In the genomic region with DNA sequence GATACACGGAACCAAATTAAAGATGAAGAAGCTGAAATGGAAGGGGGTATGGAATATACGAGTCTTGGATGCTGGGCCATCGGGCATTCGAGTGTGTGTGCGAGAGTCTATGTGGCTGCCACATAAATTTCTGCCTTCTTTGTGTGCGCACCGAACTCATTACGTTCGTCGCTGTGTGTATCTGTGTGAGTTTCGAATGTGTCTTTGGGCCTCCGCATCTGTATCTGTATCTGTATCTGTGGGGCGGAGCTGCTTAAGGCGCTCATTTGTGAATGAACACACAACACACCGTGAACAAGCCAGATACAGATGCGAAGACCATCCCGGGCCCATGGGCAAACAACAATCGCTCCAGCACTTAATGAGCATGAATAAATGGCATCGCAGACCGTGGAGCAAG, we compare ENCODE assay signal across 2 fruit fly cellular contexts.
A peak's percentile ranks its signal among the peaks of the same experiment; 100 is the strongest.
TF ChIP-seq lines count a peak whose summit lies in the region.

No protein-coding gene starts in this region.

- TF ChIP-seq CTCF in whole organism, embryonic (GFP tag; optimal IDR thresholded peaks at IDR 0.05; lab: Kevin White, UChicago): no peak

TF ChIP-seq in whole organism, 6 proteins besides CTCF, POLR2A, EP300 and RAD21:
- TF ChIP-seq Dll (optimal IDR thresholded peaks at IDR 0.05; lab: Kevin White, UChicago): peak; percentile 38
- no peak for TF ChIP-seq psq (optimal IDR thresholded peaks at IDR 0.05; lab: Kevin White, UChicago)

TF ChIP-seq in whole organism, embryonic, 481 proteins besides CTCF, POLR2A, EP300 and RAD21:
- TF ChIP-seq CG1602 (GFP tag; optimal IDR thresholded peaks at IDR 0.05; lab: Kevin White, UChicago) (no peak), CG2712 (tag; optimal IDR thresholded peaks at IDR 0.05; lab: Kevin White, UChicago) (peak; percentile 93), CG6813 (GFP tag; optimal IDR thresholded peaks at IDR 0.05; lab: Kevin White, UChicago) (no peak), vvl (GFP tag; IDR thresholded peaks at IDR 0.05; lab: Robert Waterston, UW) (0 out of 2 replicates have a peak, but pooled peaks have one; percentile 17), Hr3 (GFP tag; optimal IDR thresholded peaks at IDR 0.05; lab: Kevin White, UChicago) (no peak), CG10979 (tag; optimal IDR thresholded peaks at IDR 0.05; lab: Kevin White, UChicago) (no peak), CG12769 (tag; optimal IDR thresholded peaks at IDR 0.05; lab: Kevin White, UChicago) (peak; percentile 53), Nf-YC (tag; optimal IDR thresholded peaks at IDR 0.05; lab: Kevin White, UChicago) (peak; percentile 84), CG10321 (GFP tag; IDR thresholded peaks at IDR 0.05; lab: Robert Waterston, UW) (peak; percentile 14; the same call in 1 of the 2 replicates), chinmo (GFP tag; IDR thresholded peaks at IDR 0.05; lab: Robert Waterston, UW; ENCODE audit: partially characterized antibody) (0 out of 4 replicates have a peak, but pooled peaks have one; percentile 58), CG15269 (tag; optimal IDR thresholded peaks at IDR 0.05; lab: Kevin White, UChicago) (no peak), salm (tag; optimal IDR thresholded peaks at IDR 0.05; lab: Kevin White, UChicago) (no peak), Doc2 (GFP tag; IDR thresholded peaks at IDR 0.05; lab: Robert Waterston, UW) (no peak), ttk (GFP tag; IDR thresholded peaks at IDR 0.05; lab: Robert Waterston, UW) (0 out of 2 replicates have a peak, but pooled peaks have one; percentile 11), abd-A (tag; optimal IDR thresholded peaks at IDR 0.05; lab: Kevin White, UChicago) (peak; percentile 74), sd (tag; optimal IDR thresholded peaks at IDR 0.05; lab: Kevin White, UChicago) (peak; percentile 2), luna (GFP tag; optimal IDR thresholded peaks at IDR 0.05; lab: Kevin White, UChicago) (no peak), tup (GFP tag; optimal IDR thresholded peaks at IDR 0.05; lab: Kevin White, UChicago) (no peak), CG14965 (GFP tag; optimal IDR thresholded peaks at IDR 0.05; lab: Kevin White, UChicago; ENCODE audit: borderline replicate concordance) (no peak), corto (GFP tag; optimal IDR thresholded peaks at IDR 0.05; lab: Kevin White, UChicago) (no peak), CG3726 (GFP tag; IDR thresholded peaks at IDR 0.05; lab: Robert Waterston, UW) (0 out of 3 replicates have a peak, but pooled peaks have one; percentile 29), Atf3 (GFP tag; optimal IDR thresholded peaks at IDR 0.05; lab: Kevin White, UChicago) (no peak), CG14667 (GFP tag; IDR thresholded peaks at IDR 0.05; lab: Robert Waterston, UW) (no peak), pros (GFP tag; optimal IDR thresholded peaks at IDR 0.05; lab: Kevin White, UChicago) (peak; percentile 73), twi (tag; optimal IDR thresholded peaks at IDR 0.05; lab: Kevin White, UChicago) (peak; percentile 41), cg (GFP tag; optimal IDR thresholded peaks at IDR 0.05; lab: Kevin White, UChicago) (peak; percentile 96), CG7963 (GFP tag; IDR thresholded peaks at IDR 0.05; lab: Robert Waterston, UW; ENCODE audit: partially characterized antibody) (no peak), trh (GFP tag; optimal IDR thresholded peaks at IDR 0.05; lab: Kevin White, UChicago) (no peak), ind (GFP tag; optimal IDR thresholded peaks at IDR 0.05; lab: Kevin White, UChicago) (no peak), Spps (tag; optimal IDR thresholded peaks at IDR 0.05; lab: Kevin White, UChicago) (no peak), CG6654 (GFP tag; optimal IDR thresholded peaks at IDR 0.05; lab: Kevin White, UChicago) (no peak), Awh (GFP tag; IDR thresholded peaks at IDR 0.05; lab: Robert Waterston, UW) (0 out of 2 replicates have a peak, but pooled peaks have one; percentile 28), tx (GFP tag; optimal IDR thresholded peaks at IDR 0.05; lab: Kevin White, UChicago) (no peak), Deaf1 (tag; optimal IDR thresholded peaks at IDR 0.05; lab: Kevin White, UChicago) (peak; percentile 57), CG13894 (tag; optimal IDR thresholded peaks at IDR 0.05; lab: Kevin White, UChicago) (no peak), CG11398 (GFP tag; optimal IDR thresholded peaks at IDR 0.05; lab: Kevin White, UChicago) (no peak), CG8388 (GFP tag; optimal IDR thresholded peaks at IDR 0.05; lab: Kevin White, UChicago) (no peak), NFAT (GFP tag; IDR thresholded peaks at IDR 0.05; lab: Robert Waterston, UW) (0 out of 2 replicates have a peak, but pooled peaks have one; percentile 10), kni (GFP tag; optimal IDR thresholded peaks at IDR 0.05; lab: Kevin White, UChicago) (peak; percentile 78), CG30020 (tag; optimal IDR thresholded peaks at IDR 0.05; lab: Kevin White, UChicago) (no peak), Nf-YB (GFP tag; optimal IDR thresholded peaks at IDR 0.05; lab: Kevin White, UChicago) (peak; percentile 89), CG6175 (GFP tag; IDR thresholded peaks at IDR 0.05; lab: Robert Waterston, UW) (peak; percentile 94), klu (GFP tag; IDR thresholded peaks at IDR 0.05; lab: Robert Waterston, UW) (no peak), Stat92E (GFP tag; optimal IDR thresholded peaks at IDR 0.05; lab: Kevin White, UChicago) (no peak), nerfin-2 (GFP tag; IDR thresholded peaks at IDR 0.05; lab: Robert Waterston, UW; ENCODE audit: partially characterized antibody) (0 out of 2 replicates have a peak, but pooled peaks have one; percentile 4), z (GFP tag; IDR thresholded peaks at IDR 0.05; lab: Robert Waterston, UW) (peak; percentile 48; the same call in 1 of the 3 replicates), Hmr (GFP tag; optimal IDR thresholded peaks at IDR 0.05; lab: Kevin White, UChicago) (no peak)
